Worm (Caenorhabditis elegans) whole organism, late embryonic: ENCODE measurements around the gene spat-2.

Experiments used
- C08G9.2 ChIP-seq: sonication (generic microtip); optimal IDR thresholded peaks from 2 replicates; lab custom pipeline; 2016; ENCODE audit warnings: mild to moderate bottlenecking, missing genetic modification characterization, moderate library complexity, missing compliant biosample characterization
- T23F11.4 ChIP-seq: fragments of 200-800 bp; sonication (Bioruptor generic); optimal IDR thresholded peaks from 2 replicates; lab custom pipeline; 2018; ENCODE audit warnings: mild to moderate bottlenecking, missing genetic modification characterization, missing compliant biosample characterization
- ceh-14 ChIP-seq: sonication (generic microtip); optimal IDR thresholded peaks from 2 replicates; lab custom pipeline; 2016; ENCODE audit warnings: missing genotype, missing genetic modification characterization, missing compliant biosample characterization
- ceh-2 ChIP-seq: sonication (generic microtip); optimal IDR thresholded peaks from 2 replicates; lab custom pipeline; 2016; ENCODE audit warnings: missing genotype, missing genetic modification characterization, missing compliant biosample characterization
- ceh-24 ChIP-seq: sonication (generic microtip); optimal IDR thresholded peaks from 2 replicates; lab custom pipeline; 2016; ENCODE audit warnings: mild to moderate bottlenecking, missing genetic modification characterization, missing compliant biosample characterization
- ceh-30 ChIP-seq: fragments of 150-350 bp; optimal IDR thresholded peaks from 2 replicates; lab custom pipeline; 2014; ENCODE audit warnings: missing biosample characterization, missing genetic modification characterization
- ceh-31 ChIP-seq: sonication (generic microtip); optimal IDR thresholded peaks from 2 replicates; lab custom pipeline; 2016; ENCODE audit warnings: missing genetic modification characterization, missing compliant biosample characterization
- ceh-34 ChIP-seq: sonication (generic microtip); optimal IDR thresholded peaks from 2 replicates; lab custom pipeline; 2016; ENCODE audit warnings: mild to moderate bottlenecking, missing genetic modification characterization, missing compliant biosample characterization
- ceh-45 ChIP-seq: fragments of 200-800 bp; sonication (Bioruptor generic); IDR thresholded peaks from 2 replicates; pipeline ENCODE4 v1.3.6; 2022; ENCODE audit warnings: missing genetic modification reagents, missing genetic modification characterization, missing compliant biosample characterization
- ceh-48 ChIP-seq: sonication (generic microtip); optimal IDR thresholded peaks from 2 replicates; lab custom pipeline; 2016; ENCODE audit warnings: missing genetic modification characterization, inconsistent platforms, missing compliant biosample characterization
- dmd-4 ChIP-seq: sonication (generic microtip); optimal IDR thresholded peaks from 2 replicates; lab custom pipeline; 2016; ENCODE audit warnings: borderline replicate concordance, missing genetic modification characterization, missing compliant biosample characterization
- elt-2 ChIP-seq: sonication (generic microtip); optimal IDR thresholded peaks from 2 replicates; lab custom pipeline; 2016; ENCODE audit warnings: missing genetic modification reagents, missing genetic modification characterization, missing compliant biosample characterization
- elt-4 ChIP-seq: sonication (generic microtip); optimal IDR thresholded peaks from 2 replicates; lab custom pipeline; 2016; ENCODE audit warnings: missing genetic modification characterization, missing compliant biosample characterization
- fkh-10 ChIP-seq: fragments of 150-350 bp; optimal IDR thresholded peaks from 2 replicates; lab custom pipeline; 2014; ENCODE audit warnings: missing biosample characterization, missing genetic modification reagents, missing genetic modification characterization
- hlh-30 ChIP-seq: sonication (generic microtip); optimal IDR thresholded peaks from 2 replicates; lab custom pipeline; 2017; ENCODE audit warnings: antibody characterized with exemption, missing genetic modification characterization, missing compliant biosample characterization; ENCODE audit not compliant: insufficient read depth
- lim-6 ChIP-seq: sonication (generic microtip); optimal IDR thresholded peaks from 2 replicates; lab custom pipeline; 2016; ENCODE audit warnings: missing genetic modification characterization, missing compliant biosample characterization
- lin-11 ChIP-seq: fragments of 200-800 bp; sonication (Bioruptor generic); optimal IDR thresholded peaks from 2 replicates; lab custom pipeline; 2018; ENCODE audit warnings: mild to moderate bottlenecking, missing genetic modification characterization, missing compliant biosample characterization
- madf-2 ChIP-seq: sonication (generic microtip); optimal IDR thresholded peaks from 2 replicates; lab custom pipeline; 2017; ENCODE audit warnings: missing genetic modification characterization, missing compliant biosample characterization
- nfya-1 ChIP-seq: sonication (generic microtip); optimal IDR thresholded peaks from 2 replicates; lab custom pipeline; 2017; ENCODE audit warnings: missing genetic modification characterization, mild to moderate bottlenecking, missing compliant biosample characterization, antibody characterized with exemption, moderate library complexity
- nhr-11 ChIP-seq: fragments of 150-350 bp; optimal IDR thresholded peaks from 2 replicates; lab custom pipeline; 2014; ENCODE audit warnings: missing biosample characterization, missing genetic modification characterization
- nhr-232 ChIP-seq: sonication (generic microtip); optimal IDR thresholded peaks from 2 replicates; lab custom pipeline; 2016; ENCODE audit warnings: missing genetic modification characterization, missing compliant biosample characterization
- npax-4 ChIP-seq: sonication (generic microtip); optimal IDR thresholded peaks from 2 replicates; lab custom pipeline; 2016; ENCODE audit warnings: missing genetic modification characterization, missing compliant biosample characterization
- pax-1 ChIP-seq: fragments of 150-350 bp; optimal IDR thresholded peaks from 2 replicates; lab custom pipeline; 2014; ENCODE audit warnings: missing biosample characterization, missing genetic modification characterization
- pha-2 ChIP-seq: sonication (generic microtip); optimal IDR thresholded peaks from 2 replicates; lab custom pipeline; 2017; ENCODE audit warnings: mild to moderate bottlenecking, missing genetic modification characterization, missing compliant biosample characterization
- pha-4 ChIP-seq: fragments of 150-350 bp; optimal IDR thresholded peaks from 2 replicates; lab custom pipeline; 2018; ENCODE audit warnings: missing biosample characterization, missing genetic modification reagents, missing genetic modification characterization
- pros-1 ChIP-seq: fragments of 150-350 bp; optimal IDR thresholded peaks from 2 replicates; lab custom pipeline; 2014; ENCODE audit warnings: missing biosample characterization, missing genetic modification reagents, missing genetic modification characterization
- sox-2 ChIP-seq: fragments of 200-800 bp; sonication (Bioruptor generic); IDR thresholded peaks from 2 replicates; pipeline ENCODE4 v1.3.6; 2022; ENCODE audit warnings: missing genetic modification reagents, missing genetic modification characterization, missing compliant biosample characterization
- tbx-2 ChIP-seq: sonication (generic microtip); optimal IDR thresholded peaks from 2 replicates; lab custom pipeline; 2016; ENCODE audit warnings: missing genetic modification characterization, missing compliant biosample characterization
- unc-3 ChIP-seq, 2 experiments: fragments of 200-800 bp in 1 of 2; sonication (Bioruptor generic) in 1 of 2; sonication (generic microtip) in 1 of 2; conservative IDR thresholded peaks in 1 of 2; optimal IDR thresholded peaks in 1 of 2; 2 replicates each; pipeline versions ENCODE4 v1.3.6 to Lab custom; 2016 to 2022; ENCODE audit warnings: missing compliant biosample characterization in 2 of 2, missing genetic modification characterization in 2 of 2, missing genetic modification reagents in 1 of 2
- unc-55 ChIP-seq: sonication (generic microtip); optimal IDR thresholded peaks from 2 replicates; lab custom pipeline; 2017; ENCODE audit warnings: missing biosample characterization, missing genetic modification reagents, missing genetic modification characterization
- unc-86 ChIP-seq: sonication (generic microtip); optimal IDR thresholded peaks from 2 replicates; lab custom pipeline; 2016; ENCODE audit warnings: missing genetic modification characterization, missing compliant biosample characterization
- zip-5 ChIP-seq: sonication (generic microtip); optimal IDR thresholded peaks from 2 replicates; lab custom pipeline; 2016; ENCODE audit warnings: missing genetic modification characterization, missing compliant biosample characterization
- ztf-16 ChIP-seq: sonication (generic microtip); optimal IDR thresholded peaks from 2 replicates; lab custom pipeline; 2017; ENCODE audit warnings: missing genetic modification characterization, missing compliant biosample characterization

Gene spat-2

ce11 chrIII:11050658-11051118 lies 13.9 kb downstream of the spat-2 start:
- no peak for TF ChIP-seq nhr-11
- no peak for TF ChIP-seq ceh-30 (tag; lab: Kevin White, UChicago)
- no peak for TF ChIP-seq fkh-10 (GFP tag; lab: Kevin White, UChicago)
- no peak for TF ChIP-seq dmd-4 (tag; lab: Kevin White, UChicago)
- no peak for TF ChIP-seq T23F11.4 (GFP tag; lab: Kevin White, UChicago)
- no peak for TF ChIP-seq lin-11 (tag; lab: Kevin White, UChicago)
- no peak for TF ChIP-seq pha-4 (tag; lab: Kevin White, UChicago)
- no peak for TF ChIP-seq sox-2 (GFP tag; lab: Robert Waterston, UW)
- TF ChIP-seq ceh-48 (tag; lab: Kevin White, UChicago): no peak
- no peak for TF ChIP-seq tbx-2 (tag; lab: Kevin White, UChicago)
- no peak for TF ChIP-seq npax-4 (tag; lab: Kevin White, UChicago)

- TF ChIP-seq C08G9.2 (tag; lab: Kevin White, UChicago) (no peak), pha-2 (tag; lab: Kevin White, UChicago) (no peak)
These were observed 16.9 kb downstream of the spat-2 start for ce11 chrIII:11053603-11054002.

ce11 chrIII:11054032-11054431 lies 17.3 kb downstream of the spat-2 start:
- no peak for TF ChIP-seq unc-86 (tag; lab: Kevin White, UChicago)
- peak; percentile 97 for TF ChIP-seq nfya-1 (tag; lab: Kevin White, UChicago)

- TF ChIP-seq nhr-232 (tag; lab: Kevin White, UChicago): no peak
- peak; percentile 42 for TF ChIP-seq ceh-31 (tag; lab: Kevin White, UChicago)
- no peak for TF ChIP-seq ceh-45
- TF ChIP-seq unc-55 (GFP tag; lab: Kevin White, UChicago): peak; percentile 31
- peak; percentile 8 for TF ChIP-seq C08G9.2 (tag; lab: Kevin White, UChicago)
- TF ChIP-seq pax-1 (tag; lab: Kevin White, UChicago): no peak
- TF ChIP-seq nfya-1 (tag; lab: Kevin White, UChicago): peak; percentile 65
- TF ChIP-seq ceh-14: peak; percentile 45
- no peak for TF ChIP-seq unc-86 (tag; lab: Kevin White, UChicago)
- peak; percentile 1 for TF ChIP-seq pros-1 (tag; lab: Kevin White, UChicago)
- TF ChIP-seq lim-6 (tag; lab: Kevin White, UChicago): no peak
- TF ChIP-seq madf-2 (tag; lab: Kevin White, UChicago): no peak
- TF ChIP-seq hlh-30: no peak
- TF ChIP-seq ceh-2 (tag; lab: Kevin White, UChicago): peak; percentile 25
- TF ChIP-seq unc-3 (GFP tag; conservative IDR thresholded peaks at IDR 0.05; lab: Robert Waterston, UW): no peak
- TF ChIP-seq unc-3 (tag; optimal IDR thresholded peaks at IDR 0.05; lab: Kevin White, UChicago): no peak
- peak; percentile 50 for TF ChIP-seq ceh-34 (tag; lab: Kevin White, UChicago)
- TF ChIP-seq ceh-24 (tag; lab: Kevin White, UChicago): no peak
- TF ChIP-seq zip-5 (tag; lab: Kevin White, UChicago): no peak
- no peak for TF ChIP-seq ztf-16 (tag; lab: Kevin White, UChicago)
- TF ChIP-seq, all 69 proteins: peak for 8
These were observed 18.0 kb downstream of the spat-2 start for ce11 chrIII:11054532-11055265.

ce11 chrIII:11059775-11060174 lies 23.0 kb downstream of the spat-2 start:
- TF ChIP-seq pha-4 (tag; lab: Kevin White, UChicago) (no peak), lin-11 (tag; lab: Kevin White, UChicago) (no peak), elt-2 (peak; percentile 71), elt-4 (tag; lab: Kevin White, UChicago) (no peak)
